Worm (Caenorhabditis elegans) whole organism, L4 larva: ENCODE data around the gene C38C3.3.

Source experiments
- F10B5.3 ChIP-seq: sonication (generic microtip); optimal IDR thresholded peaks from 2 replicates; lab custom pipeline; 2016; ENCODE audit warnings: mild to moderate bottlenecking, missing genetic modification characterization, missing compliant biosample characterization
- F26F4.8 ChIP-seq: fragments of 200-800 bp; sonication (Bioruptor generic); conservative IDR thresholded peaks from 2 replicates; pipeline ENCODE4 v1.3.6; 2022; ENCODE audit warnings: missing genetic modification characterization, missing compliant biosample characterization
- F49E8.2 ChIP-seq: sonication (generic microtip); optimal IDR thresholded peaks from 2 replicates; lab custom pipeline; 2016; ENCODE audit warnings: missing compliant biosample characterization, mild to moderate bottlenecking, missing genetic modification characterization, borderline replicate concordance
- T26A8.4 ChIP-seq: fragments of 200-800 bp; sonication (Bioruptor generic); IDR thresholded peaks from 2 replicates; pipeline ENCODE4 v1.3.6; 2022; ENCODE audit warnings: missing genetic modification characterization, missing compliant biosample characterization
- Y48G9A.11 ChIP-seq: fragments of 200-800 bp; sonication (Bioruptor generic); IDR thresholded peaks from 2 replicates; pipeline ENCODE4 v1.3.6; 2022; ENCODE audit warnings: missing genetic modification reagents, missing genetic modification characterization, missing compliant biosample characterization
- Y75B8A.6 ChIP-seq: fragments of 200-800 bp; sonication (Bioruptor generic); IDR thresholded peaks from 2 replicates; pipeline ENCODE4 v1.3.6; 2022; ENCODE audit warnings: missing genetic modification reagents, missing genetic modification characterization, missing compliant biosample characterization
- ZK546.5 ChIP-seq, 2 experiments: sonication (generic microtip); optimal IDR thresholded peaks; 2 replicates each; lab custom pipeline; 2017; ENCODE audit warnings: missing biosample characterization in 2 of 2, missing genetic modification characterization in 2 of 2
- aha-1 ChIP-seq: fragments of 150-350 bp; peaks from one replicate; lab custom pipeline; 2014; ENCODE audit warnings: missing biosample characterization, missing genetic modification characterization
- aly-2 ChIP-seq: sonication (generic microtip); optimal IDR thresholded peaks from 2 replicates; lab custom pipeline; 2018; ENCODE audit warnings: missing biosample characterization, missing genetic modification characterization
- ama-1 ChIP-seq: fragments of 150-350 bp; optimal IDR thresholded peaks from 2 replicates; lab custom pipeline; 2014; ENCODE audit warnings: inconsistent platforms, mixed read lengths
- attf-4 ChIP-seq: sonication (generic microtip); optimal IDR thresholded peaks from 3 replicates; lab custom pipeline; 2017; ENCODE audit warnings: missing biosample characterization, missing genetic modification characterization
- ceh-28 ChIP-seq: fragments of 150-350 bp; optimal IDR thresholded peaks from 2 replicates; lab custom pipeline; 2014; ENCODE audit warnings: missing biosample characterization, missing genetic modification reagents, missing genetic modification characterization
- ceh-62 ChIP-seq: sonication (generic microtip); optimal IDR thresholded peaks from 2 replicates; lab custom pipeline; 2017; ENCODE audit warnings: missing biosample characterization, missing genetic modification characterization
- ces-1 ChIP-seq: fragments of 150-350 bp; sonication (generic microtip); optimal IDR thresholded peaks from 4 replicates; lab custom pipeline; 2014; ENCODE audit warnings: missing biosample characterization, missing genetic modification reagents, missing genetic modification characterization
- cey-2 ChIP-seq: sonication (generic microtip); optimal IDR thresholded peaks from 3 replicates; lab custom pipeline; 2017; ENCODE audit warnings: missing genetic modification characterization, mild to moderate bottlenecking, missing compliant biosample characterization, antibody characterized with exemption, borderline replicate concordance; ENCODE audit not compliant: insufficient read depth
- dmd-6 ChIP-seq: fragments of 200-800 bp; sonication (Bioruptor generic); IDR thresholded peaks from 2 replicates; pipeline ENCODE4 v1.3.6; 2022; ENCODE audit warnings: missing genetic modification reagents, missing genetic modification characterization, missing compliant biosample characterization
- dmd-8 ChIP-seq: fragments of 200-800 bp; sonication (Bioruptor generic); IDR thresholded peaks from 2 replicates; pipeline ENCODE4 v1.3.6; 2022; ENCODE audit warnings: missing genetic modification characterization, missing compliant biosample characterization
- dpl-1 ChIP-seq: fragments of 150-350 bp; optimal IDR thresholded peaks from 2 replicates; lab custom pipeline; 2014; ENCODE audit warnings: missing biosample characterization, missing genetic modification reagents, missing genetic modification characterization
- duxl-1 ChIP-seq: sonication (generic microtip); optimal IDR thresholded peaks from 2 replicates; lab custom pipeline; 2016; ENCODE audit warnings: mild to moderate bottlenecking, missing genetic modification characterization, moderate library complexity, missing compliant biosample characterization; ENCODE audit not compliant: poor library complexity
- gei-8 ChIP-seq: fragments of 200-800 bp; sonication (Bioruptor generic); optimal IDR thresholded peaks from 2 replicates; lab custom pipeline; 2018; ENCODE audit warnings: mild to moderate bottlenecking, missing genetic modification characterization, missing compliant biosample characterization
- hlh-30 ChIP-seq: sonication (generic microtip); optimal IDR thresholded peaks from 2 replicates; lab custom pipeline; 2017; ENCODE audit warnings: antibody characterized with exemption, mild to moderate bottlenecking, missing genetic modification characterization, missing compliant biosample characterization; ENCODE audit not compliant: insufficient read depth
- lin-13 ChIP-seq: fragments of 150-350 bp; optimal IDR thresholded peaks from 2 replicates; lab custom pipeline; 2014; ENCODE audit warnings: missing biosample characterization, missing genetic modification reagents, missing genetic modification characterization
- lin-29 ChIP-seq: fragments of 200-800 bp; sonication (Bioruptor generic); IDR thresholded peaks from 2 replicates; pipeline ENCODE4 v1.3.6; 2022; ENCODE audit warnings: missing genetic modification reagents, missing genetic modification characterization, missing compliant biosample characterization
- lin-39 ChIP-seq: fragments of 150-350 bp; optimal IDR thresholded peaks from 2 replicates; lab custom pipeline; 2014; ENCODE audit warnings: missing biosample characterization, missing genetic modification reagents, missing genetic modification characterization
- madf-5 ChIP-seq, 2 experiments: fragments of 200-800 bp; sonication (Bioruptor generic); IDR thresholded peaks; 2 replicates each; pipeline ENCODE4 v1.3.6; 2022; ENCODE audit warnings: missing compliant biosample characterization in 2 of 2, missing genetic modification characterization in 2 of 2
- madf-9 ChIP-seq: fragments of 200-800 bp; sonication (Bioruptor generic); conservative IDR thresholded peaks from 2 replicates; pipeline ENCODE4 v1.3.6; 2022; ENCODE audit warnings: missing genetic modification reagents, missing genetic modification characterization, missing compliant biosample characterization
- mdt-29 ChIP-seq: fragments of 200-800 bp; sonication (Bioruptor generic); IDR thresholded peaks from 2 replicates; pipeline ENCODE4 v1.3.6; 2022; ENCODE audit warnings: missing genetic modification reagents, missing genetic modification characterization, missing compliant biosample characterization
- mep-1 ChIP-seq: fragments of 150-350 bp; sonication (generic microtip); optimal IDR thresholded peaks from 3 replicates; lab custom pipeline; 2014; ENCODE audit warnings: missing biosample characterization, missing genetic modification characterization
- mxl-2 ChIP-seq: fragments of 200-800 bp; sonication (Bioruptor generic); conservative IDR thresholded peaks from 2 replicates; pipeline ENCODE4 v1.3.6; 2022; ENCODE audit warnings: missing genetic modification reagents, missing genetic modification characterization, missing compliant biosample characterization
- nhr-102 ChIP-seq: sonication (generic microtip); optimal IDR thresholded peaks from 2 replicates; lab custom pipeline; 2016; ENCODE audit warnings: mild to moderate bottlenecking, missing genetic modification characterization, moderate library complexity, missing compliant biosample characterization
- nhr-111 ChIP-seq: fragments of 200-800 bp; sonication (Bioruptor generic); optimal IDR thresholded peaks from 2 replicates; lab custom pipeline; 2018; ENCODE audit warnings: mild to moderate bottlenecking, missing genetic modification characterization, missing compliant biosample characterization
- nhr-237 ChIP-seq: sonication (generic microtip); optimal IDR thresholded peaks from 2 replicates; lab custom pipeline; 2017; ENCODE audit warnings: missing biosample characterization, missing genetic modification characterization
- nhr-28 ChIP-seq: fragments of 150-350 bp; optimal IDR thresholded peaks from 2 replicates; lab custom pipeline; 2014; ENCODE audit warnings: missing biosample characterization, missing genetic modification characterization
- nhr-41 ChIP-seq: fragments of 200-800 bp; sonication (Bioruptor generic); IDR thresholded peaks from 2 replicates; pipeline ENCODE4 v1.3.6; 2022; ENCODE audit warnings: missing genetic modification reagents, missing genetic modification characterization, missing compliant biosample characterization
- nhr-42 ChIP-seq: fragments of 200-800 bp; sonication (Bioruptor generic); IDR thresholded peaks from 2 replicates; pipeline ENCODE4 v1.3.6; 2022; ENCODE audit warnings: missing genetic modification characterization, missing compliant biosample characterization
- nhr-48 ChIP-seq: sonication (generic microtip); optimal IDR thresholded peaks from 2 replicates; lab custom pipeline; 2016; ENCODE audit warnings: mild to moderate bottlenecking, missing genetic modification characterization, missing compliant biosample characterization
- nhr-76 ChIP-seq: fragments of 150-350 bp; optimal IDR thresholded peaks from 2 replicates; lab custom pipeline; 2014; ENCODE audit warnings: missing biosample characterization, missing genetic modification characterization
- nhr-77 ChIP-seq: fragments of 150-350 bp; optimal IDR thresholded peaks from 2 replicates; lab custom pipeline; 2014; ENCODE audit warnings: missing biosample characterization, missing genetic modification characterization
- pha-4 ChIP-seq, 2 experiments: fragments of 150-350 bp in 1 of 2; fragments of 200-800 bp in 1 of 2; sonication (Bioruptor generic) in 1 of 2; IDR thresholded peaks in 1 of 2; optimal IDR thresholded peaks in 1 of 2; 2 replicates each; pipeline versions ENCODE4 v1.3.6 to Lab custom; 2014 to 2022; ENCODE audit warnings: missing genetic modification characterization in 2 of 2, missing genetic modification reagents in 2 of 2, missing biosample characterization in 1 of 2, missing compliant biosample characterization in 1 of 2
- php-3 ChIP-seq: fragments of 200-800 bp; sonication (Bioruptor generic); IDR thresholded peaks from 2 replicates; pipeline ENCODE4 v1.3.6; 2022; ENCODE audit warnings: missing genetic modification reagents, missing genetic modification characterization, missing compliant biosample characterization
- rbr-2 ChIP-seq: sonication (generic microtip); optimal IDR thresholded peaks from 2 replicates; lab custom pipeline; 2016; ENCODE audit warnings: missing genotype, missing genetic modification characterization, missing compliant biosample characterization
- saeg-2 ChIP-seq: fragments of 200-800 bp; sonication (Bioruptor generic); IDR thresholded peaks from 2 replicates; pipeline ENCODE4 v1.3.6; 2022; ENCODE audit warnings: missing genetic modification reagents, missing genetic modification characterization, missing compliant biosample characterization
- snpc-1.2 ChIP-seq: fragments of 200-800 bp; sonication (Bioruptor generic); IDR thresholded peaks from 2 replicates; pipeline ENCODE4 v1.3.6; 2022; ENCODE audit warnings: missing genetic modification reagents, missing genetic modification characterization, missing compliant biosample characterization
- tra-1 ChIP-seq: fragments of 200-800 bp; sonication (Bioruptor generic); IDR thresholded peaks from 2 replicates; pipeline ENCODE4 v1.3.6; 2022; ENCODE audit warnings: missing genetic modification reagents, missing genetic modification characterization, missing compliant biosample characterization
- unc-39 ChIP-seq: sonication (generic microtip); optimal IDR thresholded peaks from 2 replicates; lab custom pipeline; 2017; ENCODE audit warnings: missing biosample characterization, missing genetic modification characterization
- vab-7 ChIP-seq: fragments of 200-800 bp; sonication (Bioruptor generic); IDR thresholded peaks from 2 replicates; pipeline ENCODE4 v1.3.6; 2022; ENCODE audit warnings: missing genetic modification reagents, missing genetic modification characterization, missing compliant biosample characterization
- zag-1 ChIP-seq: fragments of 150-350 bp; optimal IDR thresholded peaks from 2 replicates; lab custom pipeline; 2014; ENCODE audit warnings: missing biosample characterization, missing genetic modification characterization
- zip-11 ChIP-seq: fragments of 200-800 bp; sonication (Bioruptor generic); IDR thresholded peaks from 2 replicates; pipeline ENCODE4 v1.3.6; 2022; ENCODE audit warnings: missing genetic modification characterization, missing compliant biosample characterization
- ztf-7 ChIP-seq: fragments of 150-350 bp; optimal IDR thresholded peaks from 2 replicates; lab custom pipeline; 2014; ENCODE audit warnings: missing biosample characterization, missing genetic modification characterization

Gene C38C3.3

DNA sequence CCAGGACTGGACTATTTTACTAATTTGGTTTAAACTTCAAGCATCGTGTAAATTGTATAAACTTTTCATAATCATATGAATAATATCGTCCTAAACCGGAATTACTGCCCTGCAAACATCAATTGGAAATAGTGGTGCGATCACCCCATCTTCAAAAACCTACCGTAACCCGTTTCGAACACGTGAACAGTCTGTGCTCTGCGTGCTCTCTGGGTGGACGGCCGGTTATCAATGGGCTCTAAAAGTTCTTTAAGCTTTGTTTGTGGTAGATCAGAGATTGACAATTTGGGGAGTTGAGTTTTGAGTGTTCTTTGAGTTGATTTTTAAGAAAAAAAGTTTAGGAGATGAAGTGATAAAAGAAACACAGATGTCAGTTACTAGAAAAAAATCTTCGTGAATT, 38.8 kb upstream of the C38C3.3 start (continued):
- TF ChIP-seq ZK546.5 (tag; optimal IDR thresholded peaks at IDR 0.05; lab: Kevin White, UChicago), result no peak
- no peak for TF ChIP-seq ztf-7 (tag; lab: Kevin White, UChicago)
- TF ChIP-seq rbr-2, result no peak
- TF ChIP-seq saeg-2 (GFP tag; lab: Robert Waterston, UW), result no peak
- peak; percentile 72 for TF ChIP-seq nhr-48 (tag; lab: Kevin White, UChicago)
- no peak for TF ChIP-seq zag-1
- TF ChIP-seq zip-11 (GFP tag; lab: Robert Waterston, UW), result no peak
- no peak for TF ChIP-seq aly-2
- peak; percentile 65 for TF ChIP-seq nhr-102 (tag; lab: Kevin White, UChicago)
- no peak for TF ChIP-seq gei-8
- no peak for TF ChIP-seq lin-39 (tag; lab: Kevin White, UChicago)
- TF ChIP-seq dpl-1, result no peak
- no peak for TF ChIP-seq nhr-111 (GFP tag; lab: Kevin White, UChicago)
- no peak for TF ChIP-seq ceh-28 (tag; lab: Kevin White, UChicago)
- TF ChIP-seq nhr-42, result no peak
- no peak for TF ChIP-seq lin-29 (GFP tag; lab: Robert Waterston, UW)
- no peak for TF ChIP-seq Y48G9A.11 (GFP tag; lab: Robert Waterston, UW)
- no peak for TF ChIP-seq mep-1 (tag; lab: Kevin White, UChicago)
- no peak for TF ChIP-seq snpc-1.2 (GFP tag; lab: Robert Waterston, UW)
- no peak for TF ChIP-seq nhr-41 (GFP tag; lab: Robert Waterston, UW)
- TF ChIP-seq madf-5 (GFP tag; IDR thresholded peaks at IDR 0.05; lab: Robert Waterston, UW), result no peak
- TF ChIP-seq tra-1 (GFP tag; lab: Robert Waterston, UW), result peak; percentile 34; the same call in 1 of the 2 replicates

DNA sequence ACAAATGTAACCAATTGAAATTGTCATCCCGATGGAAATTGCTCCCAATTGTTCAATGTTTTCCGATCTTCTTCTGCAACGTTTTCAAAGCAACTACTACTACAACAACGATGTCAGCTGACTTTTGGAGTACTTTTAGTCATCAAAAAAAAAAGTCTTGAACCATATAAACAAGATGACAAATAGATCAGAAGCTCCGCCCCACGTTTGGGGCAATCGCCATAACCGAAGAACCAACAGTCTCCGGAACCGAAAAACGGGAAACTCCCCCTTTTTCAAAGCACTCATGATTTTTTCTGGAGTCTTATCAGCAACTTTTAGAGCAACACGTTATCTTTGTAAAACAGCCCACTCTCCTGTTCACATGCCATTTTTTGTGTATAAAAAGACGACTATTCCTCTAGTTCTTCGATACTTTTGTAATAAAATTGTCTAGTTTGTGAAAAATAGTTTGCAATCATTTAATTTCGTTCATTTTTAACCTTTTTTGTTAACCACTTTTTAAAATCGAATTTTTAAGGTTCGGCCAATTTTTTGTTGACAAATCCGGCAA, 36.0 kb upstream of the C38C3.3 start:
- no peak for TF ChIP-seq zip-11 (GFP tag; lab: Robert Waterston, UW)
- TF ChIP-seq nhr-28 (tag; lab: Kevin White, UChicago), result peak; percentile 67
- no peak for TF ChIP-seq ceh-62 (tag; lab: Kevin White, UChicago)
- TF ChIP-seq dmd-6, result peak; percentile 81
- TF ChIP-seq unc-39 (tag; lab: Kevin White, UChicago), result no peak
- no peak for TF ChIP-seq mdt-29
- no peak for TF ChIP-seq F49E8.2 (tag; lab: Kevin White, UChicago)
- TF ChIP-seq ces-1 (GFP tag; lab: Kevin White, UChicago), result no peak
- no peak for TF ChIP-seq nhr-76 (tag; lab: Kevin White, UChicago)
- no peak for TF ChIP-seq F26F4.8 (GFP tag; lab: Robert Waterston, UW)
- peak; percentile 18; the same call in 1 of the 2 replicates for TF ChIP-seq php-3 (GFP tag; lab: Robert Waterston, UW)
- no peak for TF ChIP-seq Y75B8A.6 (GFP tag; lab: Robert Waterston, UW)
- no peak for TF ChIP-seq lin-13 (GFP tag; lab: Kevin White, UChicago)
- TF ChIP-seq dmd-8 (GFP tag; lab: Robert Waterston, UW), result no peak
- TF ChIP-seq duxl-1 (tag; lab: Kevin White, UChicago), result no peak
- TF ChIP-seq F10B5.3 (tag; lab: Kevin White, UChicago), result no peak
- no peak for TF ChIP-seq ama-1 (lab: Kevin White, UChicago)
- no peak for TF ChIP-seq T26A8.4 (GFP tag; lab: Robert Waterston, UW)
- TF ChIP-seq nhr-237 (tag; lab: Kevin White, UChicago), result no peak
- no peak for TF ChIP-seq vab-7 (GFP tag; lab: Robert Waterston, UW)
- no peak for TF ChIP-seq attf-4 (tag; lab: Kevin White, UChicago)
- no peak for TF ChIP-seq snpc-1.2 (GFP tag; lab: Robert Waterston, UW)
- peak; percentile 47 for TF ChIP-seq nhr-77 (tag; lab: Kevin White, UChicago)
- TF ChIP-seq cey-2 (tag; lab: Kevin White, UChicago), result no peak
- TF ChIP-seq hlh-30 (tag; lab: Kevin White, UChicago), result peak; percentile 43
- TF ChIP-seq zag-1, result no peak
- TF ChIP-seq pha-4 (GFP tag; IDR thresholded peaks at IDR 0.05; lab: Robert Waterston, UW), result no peak
- TF ChIP-seq pha-4 (tag; optimal IDR thresholded peaks at IDR 0.05; lab: Kevin White, UChicago), result no peak
- peak; percentile 66 for TF ChIP-seq aha-1 (tag; lab: Kevin White, UChicago)
- no peak for TF ChIP-seq gei-8
- no peak for TF ChIP-seq madf-9
- TF ChIP-seq ZK546.5 (tag; optimal IDR thresholded peaks at IDR 0.05; lab: Kevin White, UChicago), result no peak
- TF ChIP-seq mxl-2, result peak; percentile 78
